Worm (Caenorhabditis elegans) whole organism, early embryonic: Measurements from ENCODE around the gene K08E4.8.

Source experiments
- F13C5.2 ChIP-seq: sonication (generic microtip); optimal IDR thresholded peaks from 2 replicates; lab custom pipeline; 2017; ENCODE audit warnings: mild to moderate bottlenecking, missing genetic modification characterization, inconsistent platforms, missing compliant biosample characterization
- aly-1 ChIP-seq: sonication (generic microtip); optimal IDR thresholded peaks from 2 replicates; lab custom pipeline; 2016; ENCODE audit warnings: missing genetic modification characterization, missing compliant biosample characterization
- ama-1 ChIP-seq: fragments of 150-350 bp; optimal IDR thresholded peaks from 2 replicates; lab custom pipeline; 2014
- ceh-13 ChIP-seq: fragments of 200-800 bp; sonication (Bioruptor generic); optimal IDR thresholded peaks from 2 replicates; lab custom pipeline; 2018; ENCODE audit warnings: mild to moderate bottlenecking, missing genetic modification characterization, missing compliant biosample characterization
- ceh-36 ChIP-seq: sonication (generic microtip); optimal IDR thresholded peaks from 2 replicates; lab custom pipeline; 2016; ENCODE audit warnings: missing genetic modification characterization, inconsistent platforms, missing compliant biosample characterization
- ets-7 ChIP-seq: sonication (generic microtip); optimal IDR thresholded peaks from 2 replicates; lab custom pipeline; 2016; ENCODE audit warnings: missing genotype, missing genetic modification characterization, missing compliant biosample characterization
- flt-1 ChIP-seq: fragments of 200-800 bp; sonication (Bioruptor generic); IDR thresholded peaks from 2 replicates; pipeline ENCODE4 v1.3.6; 2022; ENCODE audit warnings: missing genetic modification characterization, missing compliant biosample characterization
- hmbx-1 ChIP-seq: sonication (generic microtip); optimal IDR thresholded peaks from 2 replicates; lab custom pipeline; 2016; ENCODE audit warnings: mild to moderate bottlenecking, missing genetic modification characterization, missing compliant biosample characterization
- hnd-1 ChIP-seq: sonication (generic microtip); optimal IDR thresholded peaks from 2 replicates; lab custom pipeline; 2016; ENCODE audit warnings: missing genetic modification characterization, missing compliant biosample characterization
- sea-1 ChIP-seq: fragments of 200-800 bp; sonication (Bioruptor generic); conservative IDR thresholded peaks from 2 replicates; pipeline ENCODE4 v1.3.6; 2022; ENCODE audit warnings: missing genetic modification characterization, missing compliant biosample characterization
- tbx-11 ChIP-seq: fragments of 200-800 bp; sonication (Bioruptor generic); IDR thresholded peaks from 2 replicates; pipeline ENCODE4 v1.3.6; 2022; ENCODE audit warnings: missing genetic modification characterization, missing compliant biosample characterization

DNA sequence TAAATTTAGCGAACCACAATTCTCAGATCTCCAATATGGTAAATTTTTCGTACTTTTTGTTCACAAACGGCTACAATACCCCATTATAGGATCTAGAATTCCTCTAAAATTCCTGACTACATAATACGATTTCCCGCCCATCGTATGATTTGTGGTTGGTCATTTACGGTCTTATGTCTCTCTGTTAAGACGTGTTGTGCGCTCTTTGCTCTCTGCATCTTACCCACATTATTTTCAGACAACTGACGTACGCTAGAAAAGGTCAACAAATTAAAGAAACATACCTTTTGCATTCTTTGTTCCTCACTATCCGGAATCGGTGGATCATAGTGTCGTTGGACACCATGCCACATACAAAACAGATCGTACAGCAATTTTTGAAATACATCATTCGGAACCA, 18.1 kb downstream of the K08E4.8 start:
- TF ChIP-seq ama-1 (lab: Kevin White, UChicago) (no peak), aly-1 (tag; lab: Kevin White, UChicago) (no peak), hnd-1 (tag; lab: Kevin White, UChicago) (no peak), tbx-11 (GFP tag; lab: Robert Waterston, UW) (no peak), hmbx-1 (tag; lab: Kevin White, UChicago) (no peak), ceh-13 (GFP tag; lab: Kevin White, UChicago) (no peak), sea-1 (GFP tag; lab: Robert Waterston, UW) (no peak), flt-1 (GFP tag; lab: Robert Waterston, UW) (no peak), F13C5.2 (no peak), ceh-36 (no peak), ets-7 (no peak)
